Worm (Caenorhabditis elegans) whole organism, young adult: Measurements from ENCODE around the gene dos-2.

Experiments used
- D2030.7 ChIP-seq: fragments of 200-800 bp; sonication (Bioruptor generic); IDR thresholded peaks from 2 replicates; pipeline ENCODE4 v1.3.6; 2022; ENCODE audit warnings: missing genetic modification reagents, missing genetic modification characterization, missing compliant biosample characterization
- Y53F4B.3 ChIP-seq: fragments of 200-800 bp; sonication (Bioruptor generic); IDR thresholded peaks from 2 replicates; pipeline ENCODE4 v1.3.6; 2022; ENCODE audit warnings: missing genetic modification reagents, missing genetic modification characterization, missing compliant biosample characterization
- ccch-3 ChIP-seq: fragments of 200-800 bp; sonication (Bioruptor generic); optimal IDR thresholded peaks from 2 replicates; lab custom pipeline; 2018; ENCODE audit warnings: mild to moderate bottlenecking, missing genetic modification characterization, missing compliant biosample characterization
- hmg-20 ChIP-seq: fragments of 200-800 bp; sonication (Bioruptor generic); IDR thresholded peaks from 2 replicates; pipeline ENCODE4 v1.3.6; 2022; ENCODE audit warnings: missing genetic modification reagents, missing genetic modification characterization, missing compliant biosample characterization
- lin-26 ChIP-seq: fragments of 200-800 bp; sonication (Bioruptor generic); IDR thresholded peaks from 2 replicates; pipeline ENCODE4 v1.3.6; 2022; ENCODE audit warnings: missing genetic modification reagents, missing genetic modification characterization, missing compliant biosample characterization
- nhr-120 ChIP-seq: fragments of 200-800 bp; sonication (Bioruptor generic); IDR thresholded peaks from 2 replicates; pipeline ENCODE4 v1.3.6; 2022; ENCODE audit warnings: missing genetic modification characterization, missing compliant biosample characterization

DNA sequence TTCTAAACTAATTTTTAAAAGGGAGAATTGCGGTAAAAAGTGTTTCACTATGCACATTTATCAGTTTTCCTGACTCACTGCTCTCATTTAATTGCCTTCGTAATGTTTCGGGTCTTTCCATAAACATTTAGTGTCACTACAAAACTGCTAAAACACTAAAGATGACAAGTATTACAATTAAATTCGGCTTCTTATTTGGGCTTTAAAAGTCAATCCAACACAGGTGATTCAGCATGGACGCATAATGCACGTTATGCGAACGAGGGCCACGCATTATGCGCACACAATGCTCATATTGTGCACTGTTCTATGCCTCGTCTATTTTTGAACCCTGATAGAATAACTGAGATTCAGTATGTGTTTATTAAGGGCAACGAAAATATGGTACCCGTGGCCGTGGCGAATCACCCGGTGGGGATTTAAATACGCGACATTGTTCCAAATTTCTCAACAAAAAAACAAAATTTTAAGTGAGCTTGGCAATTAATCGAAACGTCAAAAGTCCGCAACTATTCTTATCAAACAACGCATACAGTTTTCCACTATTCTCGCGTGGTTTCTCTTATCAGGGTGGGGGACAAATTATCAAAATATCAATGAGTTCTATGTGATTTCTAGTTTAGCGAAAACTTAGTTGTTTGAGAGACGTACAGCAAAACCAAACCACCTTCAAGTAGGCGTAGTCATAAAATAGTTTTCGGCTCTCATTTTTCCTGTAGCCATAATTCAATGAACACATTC lies 13.8 kb downstream of the dos-2 start, which contains the start of gene Y14H12A.2:
- TF ChIP-seq nhr-120 (GFP tag; lab: Robert Waterston, UW) (no peak), lin-26 (GFP tag; lab: Robert Waterston, UW) (no peak), ccch-3 (GFP tag; lab: Kevin White, UChicago) (no peak), hmg-20 (GFP tag; lab: Robert Waterston, UW) (no peak), Y53F4B.3 (no peak), D2030.7 (GFP tag; lab: Robert Waterston, UW) (no peak)
